Fruit fly (Drosophila melanogaster): ENCODE results near the gene CG34165.

Gene CG34165

dm6 chr2L:14674606-14675100 is 38.9 kb upstream of the CG34165 start (continued):
- peak; percentile 63 for TF ChIP-seq CG7368 (GFP tag; optimal IDR thresholded peaks at IDR 0.05)
- peak; percentile 73 for TF ChIP-seq CG32006 (GFP tag; optimal IDR thresholded peaks at IDR 0.05)
- peak; percentile 91 for TF ChIP-seq esn (GFP tag; optimal IDR thresholded peaks at IDR 0.05)
- TF ChIP-seq lz (GFP tag; optimal IDR thresholded peaks at IDR 0.05): peak; percentile 64
- TF ChIP-seq CG4318 (GFP tag; optimal IDR thresholded peaks at IDR 0.05): peak; percentile 40
- peak; percentile 79 for TF ChIP-seq Eip75B (GFP tag; optimal IDR thresholded peaks at IDR 0.05)
- TF ChIP-seq CG8119 (GFP tag; IDR thresholded peaks at IDR 0.05): peak; percentile 82
- peak; percentile 58 for TF ChIP-seq fd59A (GFP tag; optimal IDR thresholded peaks at IDR 0.05)

dm6 chr2L:14676695-14677094 is 36.9 kb upstream of the CG34165 start:
- peak; percentile 71 for TF ChIP-seq Eip78C (GFP tag)
- TF ChIP-seq CG10669 (GFP tag; optimal IDR thresholded peaks at IDR 0.05): no peak

DNA sequence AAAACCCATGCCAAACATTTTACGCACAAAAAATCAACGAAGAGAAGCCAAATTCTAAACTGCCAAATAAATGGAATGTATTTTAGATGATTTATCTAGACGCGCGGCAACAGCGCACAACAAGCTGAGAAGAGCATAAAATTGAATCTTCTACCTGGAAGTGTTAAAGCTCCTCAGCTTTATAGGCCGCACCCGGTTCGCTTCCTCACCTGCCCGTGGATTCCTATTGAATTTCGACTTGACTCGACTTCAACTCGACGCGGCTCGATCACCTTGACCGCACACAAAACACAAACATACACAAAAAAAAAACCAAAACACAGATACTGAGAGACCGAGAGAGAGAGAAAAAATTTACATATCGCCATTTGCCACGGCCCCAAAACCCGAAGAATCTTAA is 33.9 kb upstream of the CG34165 start:
- TF ChIP-seq Sox14 (GFP tag; optimal IDR thresholded peaks at IDR 0.05) (no peak), achi (GFP tag; optimal IDR thresholded peaks at IDR 0.05) (no peak), CG8119 (GFP tag; IDR thresholded peaks at IDR 0.05) (no peak), fkh (GFP tag; optimal IDR thresholded peaks at IDR 0.05) (no peak), CG3919 (GFP tag; optimal IDR thresholded peaks at IDR 0.05) (no peak), CG6854 (GFP tag; optimal IDR thresholded peaks at IDR 0.05) (no peak), CG6808 (GFP tag; optimal IDR thresholded peaks at IDR 0.05) (no peak), CG11294 (GFP tag; IDR thresholded peaks at IDR 0.05) (no peak), Sox102F (GFP tag; optimal IDR thresholded peaks at IDR 0.05) (no peak), CG10631 (GFP tag; optimal IDR thresholded peaks at IDR 0.05) (no peak), Ets21C (GFP tag; optimal IDR thresholded peaks at IDR 0.05) (no peak), cyc (GFP tag; optimal IDR thresholded peaks at IDR 0.05) (no peak), CG11902 (GFP tag; optimal IDR thresholded peaks at IDR 0.05) (no peak), Blimp-1 (GFP tag; optimal IDR thresholded peaks at IDR 0.05) (no peak), Lpt (GFP tag; optimal IDR thresholded peaks at IDR 0.05) (no peak), Sox15 (GFP tag; optimal IDR thresholded peaks at IDR 0.05) (no peak)

dm6 chr2L:14680371-14680899 is 33.1 kb upstream of the CG34165 start:
- TF ChIP-seq esn (GFP tag; optimal IDR thresholded peaks at IDR 0.05) (no peak), Lpt (GFP tag; optimal IDR thresholded peaks at IDR 0.05) (no peak), fkh (GFP tag; optimal IDR thresholded peaks at IDR 0.05) (peak; percentile 61), dsx (GFP tag; optimal IDR thresholded peaks at IDR 0.05; ENCODE audit: poor library complexity, severe bottlenecking) (no peak), dac (GFP tag; optimal IDR thresholded peaks at IDR 0.05) (no peak)

DNA sequence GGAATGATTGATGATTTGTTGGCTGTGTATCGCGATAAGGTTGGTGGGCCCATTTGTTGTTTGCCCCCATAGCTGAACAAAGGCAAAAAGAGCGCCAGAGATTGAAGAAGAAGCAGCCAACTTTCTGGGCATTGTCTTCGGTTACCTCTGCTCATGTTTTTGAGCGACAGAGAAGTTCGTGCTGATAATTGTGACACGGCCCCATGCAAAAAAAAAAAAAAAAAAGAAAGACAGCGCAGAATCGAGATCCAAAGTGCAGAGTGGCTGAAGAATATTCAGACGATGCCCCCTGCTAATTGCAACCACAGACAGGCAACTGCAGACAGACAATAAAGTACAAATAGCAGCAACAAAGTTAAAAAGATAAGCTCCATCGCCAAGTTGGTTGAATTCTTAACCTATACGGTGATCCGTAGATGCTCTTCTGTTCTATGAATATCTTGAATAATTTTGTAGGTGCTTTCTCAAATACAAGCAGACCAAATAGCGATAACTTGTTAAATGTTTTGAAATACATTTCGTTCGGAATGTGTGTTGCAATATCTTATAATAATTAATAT is 31.1 kb upstream of the CG34165 start:
- TF ChIP-seq dac (GFP tag; optimal IDR thresholded peaks at IDR 0.05) (no peak), CG6163 (GFP tag; IDR thresholded peaks at IDR 0.05) (no peak; the same call in 2 of the 3 replicates), dsx (GFP tag; optimal IDR thresholded peaks at IDR 0.05; ENCODE audit: poor library complexity, severe bottlenecking) (peak; percentile 82), CG1621 (tag; optimal IDR thresholded peaks at IDR 0.05) (no peak), CG32006 (GFP tag; optimal IDR thresholded peaks at IDR 0.05) (no peak), CG3032 (tag; optimal IDR thresholded peaks at IDR 0.05) (no peak), CG8632 (GFP tag; optimal IDR thresholded peaks at IDR 0.05) (no peak), CG7368 (GFP tag; optimal IDR thresholded peaks at IDR 0.05) (no peak), fd85E (GFP tag; optimal IDR thresholded peaks at IDR 0.05) (no peak), net (GFP tag; optimal IDR thresholded peaks at IDR 0.05) (no peak), Blimp-1 (GFP tag; optimal IDR thresholded peaks at IDR 0.05) (no peak), Met (GFP tag; optimal IDR thresholded peaks at IDR 0.05) (no peak), CG31627 (GFP tag; optimal IDR thresholded peaks at IDR 0.05) (no peak), CG11762 (GFP tag; optimal IDR thresholded peaks at IDR 0.05; ENCODE audit: insufficient read depth) (no peak), CG11294 (GFP tag; IDR thresholded peaks at IDR 0.05) (no peak), achi (GFP tag; optimal IDR thresholded peaks at IDR 0.05) (no peak), pdm3 (GFP tag; optimal IDR thresholded peaks at IDR 0.05) (no peak), Eip75B (GFP tag; optimal IDR thresholded peaks at IDR 0.05) (no peak), fd59A (GFP tag; optimal IDR thresholded peaks at IDR 0.05) (no peak), ss (GFP tag; optimal IDR thresholded peaks at IDR 0.05) (peak in 1 of 2 experiments; percentile 79), Ets21C (GFP tag; optimal IDR thresholded peaks at IDR 0.05) (no peak), CG3919 (GFP tag; optimal IDR thresholded peaks at IDR 0.05) (peak; percentile 28), topi (GFP tag; optimal IDR thresholded peaks at IDR 0.05) (no peak), svp (GFP tag) (peak; percentile 92), esn (GFP tag; optimal IDR thresholded peaks at IDR 0.05) (no peak), Sox15 (GFP tag; optimal IDR thresholded peaks at IDR 0.05) (no peak), OdsH (GFP tag; optimal IDR thresholded peaks at IDR 0.05) (no peak), CG10631 (GFP tag; optimal IDR thresholded peaks at IDR 0.05) (no peak)
